Fruit fly (Drosophila melanogaster) whole organism, adult: ENCODE data around the gene galene.

Experiments used
- CG11617 ChIP-seq: fragments of 200-800 bp; sonication (Bioruptor generic); optimal IDR thresholded peaks from 2 replicates; lab custom pipeline; 2017; ENCODE audit warnings: mild to moderate bottlenecking, missing biosample characterization, missing genetic modification reagents, missing genetic modification characterization
- CG14711 ChIP-seq: fragments of 200-800 bp; sonication (Bioruptor generic); optimal IDR thresholded peaks from 2 replicates; lab custom pipeline; 2018; ENCODE audit warnings: missing biosample characterization, mild to moderate bottlenecking, missing genetic modification characterization, moderate library complexity
- Clk ChIP-seq: fragments of 200-800 bp; sonication (Bioruptor generic); optimal IDR thresholded peaks from 2 replicates; lab custom pipeline; 2017; ENCODE audit warnings: missing biosample characterization, missing genetic modification characterization
- pad ChIP-seq: fragments of 200-800 bp; sonication (Bioruptor generic); optimal IDR thresholded peaks from 3 replicates; lab custom pipeline; 2017; ENCODE audit warnings: missing biosample characterization, missing genetic modification characterization, mild to moderate bottlenecking, moderate library complexity, missing genetic modification reagents

DNA sequence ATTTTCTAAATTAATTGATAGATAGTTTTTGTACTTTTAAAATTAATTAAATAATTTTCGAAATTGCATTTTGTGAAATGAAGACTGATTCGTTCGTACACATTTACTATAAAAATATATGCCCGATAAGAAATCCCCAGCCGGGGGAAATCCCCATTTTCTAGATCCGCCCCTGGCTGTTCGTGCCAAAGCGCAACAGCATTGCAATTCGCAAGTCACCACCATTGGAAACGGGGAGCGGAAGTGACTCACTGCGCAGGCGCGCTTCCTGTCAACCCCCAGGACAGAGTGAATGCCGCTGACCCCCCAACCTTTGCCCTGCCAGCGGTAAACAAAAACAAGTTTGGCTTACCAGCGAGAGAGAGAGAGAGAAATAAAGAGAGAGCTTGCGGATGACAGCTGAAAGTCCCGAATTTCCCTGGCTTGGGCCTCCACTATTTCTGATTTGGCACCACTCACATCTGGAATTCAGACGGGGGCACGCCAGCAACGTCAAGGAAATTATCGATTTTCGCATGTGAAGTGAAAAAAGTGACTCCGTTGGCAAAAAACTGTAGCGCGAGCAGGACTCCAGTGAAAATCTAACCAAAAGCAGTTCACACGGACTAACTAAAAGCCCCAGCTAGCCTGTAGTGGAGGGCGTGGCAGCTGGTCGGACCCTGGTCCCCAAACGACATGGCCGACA is 39.5 kb upstream of the galene start, which contains the start of gene Aplip1:
- no peak for TF ChIP-seq Clk (GFP tag; lab: Kevin White, UChicago)
- TF ChIP-seq CG11617 (GFP tag; lab: Kevin White, UChicago), result no peak
- no peak for TF ChIP-seq pad
- no peak for TF ChIP-seq CG14711 (tag; lab: Kevin White, UChicago)
